Worm (Caenorhabditis elegans) whole organism, early embryonic: ENCODE data around the gene F54B3.2.

Experiments used
- F13C5.2 ChIP-seq: sonication (generic microtip); optimal IDR thresholded peaks from 2 replicates; lab custom pipeline; 2017; ENCODE audit warnings: mild to moderate bottlenecking, missing genetic modification characterization, inconsistent platforms, missing compliant biosample characterization
- tra-4 ChIP-seq: sonication (generic microtip); optimal IDR thresholded peaks from 2 replicates; lab custom pipeline; 2017; ENCODE audit warnings: missing genetic modification characterization, missing compliant biosample characterization

DNA sequence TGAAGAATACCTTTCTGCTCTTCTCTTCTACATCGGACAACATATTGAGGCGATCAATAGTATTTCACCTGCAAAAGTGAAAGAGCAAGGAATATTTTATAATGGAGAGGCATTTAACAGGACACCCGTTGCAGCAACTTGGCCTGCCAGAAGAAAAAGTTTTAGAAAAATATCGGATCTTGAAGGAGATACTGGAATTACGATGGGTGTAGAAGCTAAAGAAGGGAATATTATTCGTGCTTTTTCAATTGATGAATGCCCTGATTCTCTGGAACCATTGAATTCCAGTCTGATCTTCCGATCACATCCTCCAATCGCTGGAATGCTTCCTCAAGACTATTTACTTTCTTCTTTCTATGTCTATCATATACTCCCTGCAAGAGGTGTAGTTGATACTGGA lies 8.7 kb downstream of the F54B3.2 start:
- TF ChIP-seq F13C5.2 (tag; lab: Kevin White, UChicago) (no peak), tra-4 (tag; lab: Kevin White, UChicago) (no peak)
